Fruit fly (Drosophila melanogaster) whole organism, embryonic: ENCODE data around the gene CG15865.

ENCODE experiments used
- B-H2 ChIP-seq: fragments of 200-800 bp; sonication (Bioruptor generic); optimal IDR thresholded peaks from 2 replicates; lab custom pipeline; 2018; ENCODE audit warnings: missing biosample characterization, mild to moderate bottlenecking, missing genetic modification characterization
- Blimp-1 ChIP-seq: fragments of 200-800 bp; sonication (Bioruptor generic); optimal IDR thresholded peaks from 3 replicates; lab custom pipeline; 2018; ENCODE audit warnings: missing biosample characterization, missing genetic modification characterization, mild to moderate bottlenecking, moderate library complexity, missing genetic modification reagents
- CG10431 ChIP-seq: fragments of 200-800 bp; sonication (Bioruptor generic); optimal IDR thresholded peaks from 3 replicates; lab custom pipeline; 2018; ENCODE audit warnings: missing biosample characterization, mild to moderate bottlenecking, missing genetic modification characterization
- CG11504 ChIP-seq: fragments of 200-800 bp; sonication (Bioruptor generic); optimal IDR thresholded peaks from 3 replicates; lab custom pipeline; 2019; ENCODE audit warnings: missing biosample characterization, mild to moderate bottlenecking, missing genetic modification characterization, moderate library complexity
- CG12071 ChIP-seq: fragments of 200-800 bp; sonication (Bioruptor generic); optimal IDR thresholded peaks from 3 replicates; lab custom pipeline; 2018; ENCODE audit warnings: missing biosample characterization, mild to moderate bottlenecking, missing genetic modification characterization
- CG12219 ChIP-seq: fragments of 200-800 bp; sonication (Bioruptor generic); optimal IDR thresholded peaks from 3 replicates; lab custom pipeline; 2018; ENCODE audit warnings: missing biosample characterization, mild to moderate bottlenecking, missing genetic modification characterization
- CG15479 ChIP-seq: fragments of 200-800 bp; sonication (Bioruptor generic); optimal IDR thresholded peaks from 3 replicates; lab custom pipeline; 2019; ENCODE audit warnings: missing biosample characterization, mild to moderate bottlenecking, missing genetic modification characterization, moderate library complexity
- CG17361 ChIP-seq: fragments of 200-800 bp; sonication (Bioruptor generic); IDR thresholded peaks from 3 replicates; pipeline ENCODE4 v1.3.6; 2022; ENCODE audit warnings: missing biosample characterization, missing genetic modification characterization
- CG17385 ChIP-seq: fragments of 200-800 bp; sonication (Bioruptor generic); optimal IDR thresholded peaks from 3 replicates; lab custom pipeline; 2018; ENCODE audit warnings: missing biosample characterization, mild to moderate bottlenecking, missing genetic modification characterization
- CG18011 ChIP-seq: fragments of 200-800 bp; sonication (Bioruptor generic); optimal IDR thresholded peaks from 2 replicates; lab custom pipeline; 2017; ENCODE audit warnings: missing biosample characterization, missing genetic modification characterization, mild to moderate bottlenecking, moderate library complexity, missing genotype
- CG18262 ChIP-seq: fragments of 200-800 bp; optimal IDR thresholded peaks from 3 replicates; lab custom pipeline; 2019; ENCODE audit warnings: missing biosample characterization, mild to moderate bottlenecking, missing genetic modification characterization, moderate library complexity
- CG1832 ChIP-seq: fragments of 200-800 bp; sonication (Bioruptor generic); optimal IDR thresholded peaks from 2 replicates; lab custom pipeline; 2017; ENCODE audit warnings: missing biosample characterization, mild to moderate bottlenecking, missing genetic modification characterization, inconsistent platforms
- CG18599 ChIP-seq: fragments of 200-800 bp; sonication (Bioruptor generic); optimal IDR thresholded peaks from 3 replicates; lab custom pipeline; 2017; ENCODE audit warnings: missing biosample characterization, missing genetic modification characterization, mild to moderate bottlenecking, moderate library complexity, missing genetic modification reagents
- CG2120 ChIP-seq: fragments of 200-800 bp; sonication (Bioruptor generic); optimal IDR thresholded peaks from 3 replicates; lab custom pipeline; 2016; ENCODE audit warnings: missing biosample characterization, missing genetic modification characterization
- CG2678 ChIP-seq: fragments of 200-800 bp; sonication (Bioruptor generic); optimal IDR thresholded peaks from 3 replicates; lab custom pipeline; 2019; ENCODE audit warnings: missing biosample characterization, mild to moderate bottlenecking, missing genetic modification characterization, moderate library complexity
- CG33557 ChIP-seq: fragments of 200-800 bp; sonication (Bioruptor generic); optimal IDR thresholded peaks from 2 replicates; lab custom pipeline; 2019; ENCODE audit warnings: missing biosample characterization, mild to moderate bottlenecking, missing genetic modification characterization, moderate library complexity
- CG4360 ChIP-seq: fragments of 200-800 bp; sonication (Bioruptor generic); IDR thresholded peaks from 2 replicates; pipeline ENCODE4 v1.3.6; 2022; ENCODE audit warnings: missing biosample characterization, missing genetic modification characterization
- CG6791 ChIP-seq: fragments of 200-800 bp; sonication (Bioruptor generic); IDR thresholded peaks from 3 replicates; pipeline ENCODE4 v1.3.6; 2022; ENCODE audit warnings: missing biosample characterization, missing genetic modification characterization; ENCODE audit not compliant: partially characterized antibody
- CG6813 ChIP-seq: fragments of 200-800 bp; sonication (Bioruptor generic); optimal IDR thresholded peaks from 2 replicates; lab custom pipeline; 2017; ENCODE audit warnings: missing biosample characterization, missing genetic modification characterization, mild to moderate bottlenecking, moderate library complexity, missing genetic modification reagents
- CG7271 ChIP-seq: fragments of 200-800 bp; sonication (Bioruptor generic); optimal IDR thresholded peaks from 2 replicates; lab custom pipeline; 2018; ENCODE audit warnings: missing biosample characterization, mild to moderate bottlenecking, missing genetic modification characterization, moderate library complexity
- CG7987 ChIP-seq: fragments of 200-800 bp; sonication (Bioruptor generic); optimal IDR thresholded peaks from 2 replicates; lab custom pipeline; 2018; ENCODE audit warnings: missing biosample characterization, mild to moderate bottlenecking, missing genetic modification characterization, moderate library complexity
- CG8281 ChIP-seq: fragments of 200-800 bp; sonication (Bioruptor generic); optimal IDR thresholded peaks from 2 replicates; lab custom pipeline; 2018; ENCODE audit warnings: missing biosample characterization, mild to moderate bottlenecking, missing genetic modification characterization, moderate library complexity
- CG9932 ChIP-seq: fragments of 200-800 bp; sonication (Bioruptor generic); IDR thresholded peaks from 2 replicates; pipeline ENCODE4 v1.3.6; 2022; ENCODE audit warnings: missing biosample characterization, missing genetic modification characterization
- CrebB ChIP-seq: fragments of 200-800 bp; sonication (Bioruptor generic); optimal IDR thresholded peaks from 3 replicates; lab custom pipeline; 2018; ENCODE audit warnings: missing biosample characterization, mild to moderate bottlenecking, missing genetic modification characterization
- D19A ChIP-seq: fragments of 200-800 bp; optimal IDR thresholded peaks from 3 replicates; lab custom pipeline; 2019; ENCODE audit warnings: missing biosample characterization, mild to moderate bottlenecking, missing genetic modification characterization, moderate library complexity
- HLHmδ ChIP-seq: fragments of 200-800 bp; sonication (Bioruptor generic); optimal IDR thresholded peaks from 2 replicates; lab custom pipeline; 2018; ENCODE audit warnings: missing biosample characterization, mild to moderate bottlenecking, missing genetic modification characterization, moderate library complexity
- Hand ChIP-seq: fragments of 200-800 bp; sonication (Bioruptor generic); optimal IDR thresholded peaks from 2 replicates; lab custom pipeline; 2017; ENCODE audit warnings: mild to moderate bottlenecking, missing biosample characterization, missing genetic modification reagents, missing genetic modification characterization
- Hr51 ChIP-seq, 2 experiments: fragments of 200-800 bp; sonication (Bioruptor generic); optimal IDR thresholded peaks; 2 replicates in 1 of 2; 3 replicates in 1 of 2; lab custom pipeline; 2016 to 2018; ENCODE audit warnings: missing biosample characterization in 2 of 2, missing genetic modification characterization in 2 of 2, mild to moderate bottlenecking in 1 of 2, moderate library complexity in 1 of 2
- Lim3 ChIP-seq: fragments of 200-800 bp; sonication (Bioruptor generic); IDR thresholded peaks from 2 replicates; pipeline ENCODE4 v1.3.6; 2022; ENCODE audit warnings: missing biosample characterization, missing genetic modification characterization
- Nf-YC ChIP-seq: fragments of 200-800 bp; optimal IDR thresholded peaks from 3 replicates; lab custom pipeline; 2019; ENCODE audit warnings: missing biosample characterization, mild to moderate bottlenecking, missing genetic modification characterization, moderate library complexity
- Six4 ChIP-seq: fragments of 200-800 bp; sonication (Bioruptor generic); optimal IDR thresholded peaks from 2 replicates; lab custom pipeline; 2016; ENCODE audit warnings: missing biosample characterization, missing genetic modification characterization
- Stat92E ChIP-seq, 3 experiments: fragments of >200 bp in 2 of 3; fragments of 200-800 bp in 1 of 3; sonication (Bioruptor generic) in 1 of 3; optimal IDR thresholded peaks; 2 replicates each; lab custom pipeline; 2017 to 2019; ENCODE audit warnings: missing biosample characterization in 3 of 3, missing genetic modification characterization in 3 of 3, mild to moderate bottlenecking in 1 of 3, moderate library complexity in 1 of 3
- Xrp1 ChIP-seq: fragments of 200-800 bp; sonication (Bioruptor generic); IDR thresholded peaks from 2 replicates; pipeline ENCODE4 v1.3.6; 2022; ENCODE audit warnings: missing biosample characterization, missing genetic modification characterization
- amos ChIP-seq: fragments of 200-800 bp; sonication (Bioruptor generic); IDR thresholded peaks from 2 replicates; pipeline ENCODE4 v1.3.6; 2022; ENCODE audit warnings: missing biosample characterization, missing genetic modification characterization; ENCODE audit not compliant: partially characterized antibody
- ase ChIP-seq: fragments of 200-800 bp; sonication (Bioruptor generic); IDR thresholded peaks from 3 replicates; pipeline ENCODE4 v1.3.6; 2022; ENCODE audit warnings: missing biosample characterization, missing genetic modification characterization
- bab2 ChIP-seq: fragments of 200-800 bp; sonication (Bioruptor generic); optimal IDR thresholded peaks from 2 replicates; lab custom pipeline; 2016; ENCODE audit warnings: missing biosample characterization, missing genetic modification characterization
- bbx ChIP-seq: fragments of 200-800 bp; sonication (Bioruptor generic); IDR thresholded peaks from 2 replicates; pipeline ENCODE4 v1.3.6; 2022; ENCODE audit warnings: missing biosample characterization, missing genetic modification characterization; ENCODE audit not compliant: partially characterized antibody
- caup ChIP-seq: fragments of 200-800 bp; sonication (Bioruptor generic); optimal IDR thresholded peaks from 3 replicates; lab custom pipeline; 2017; ENCODE audit warnings: missing biosample characterization, mild to moderate bottlenecking, missing genetic modification characterization, moderate library complexity; ENCODE audit not compliant: severe bottlenecking
- gfzf ChIP-seq: fragments of 200-800 bp; sonication (Bioruptor generic); optimal IDR thresholded peaks from 2 replicates; lab custom pipeline; 2016; ENCODE audit warnings: missing biosample characterization, mild to moderate bottlenecking, missing genetic modification characterization, moderate library complexity
- kah ChIP-seq: fragments of 200-800 bp; sonication (Bioruptor generic); optimal IDR thresholded peaks from 2 replicates; lab custom pipeline; 2018; ENCODE audit warnings: missing biosample characterization, mild to moderate bottlenecking, missing genetic modification characterization
- maf-S ChIP-seq: fragments of 200-800 bp; sonication (Bioruptor generic); optimal IDR thresholded peaks from 2 replicates; lab custom pipeline; 2016; ENCODE audit warnings: missing biosample characterization, missing genetic modification characterization
- mirr ChIP-seq: fragments of 200-800 bp; sonication (Bioruptor generic); optimal IDR thresholded peaks from 3 replicates; lab custom pipeline; 2018; ENCODE audit warnings: missing biosample characterization, mild to moderate bottlenecking, missing genetic modification characterization
- nerfin-1 ChIP-seq: fragments of 200-800 bp; sonication (Bioruptor generic); optimal IDR thresholded peaks from 3 replicates; lab custom pipeline; 2019; ENCODE audit warnings: missing biosample characterization, mild to moderate bottlenecking, missing genetic modification characterization, moderate library complexity
- pros ChIP-seq: fragments of 200-800 bp; sonication (Bioruptor generic); optimal IDR thresholded peaks from 3 replicates; lab custom pipeline; 2019; ENCODE audit warnings: missing biosample characterization, mild to moderate bottlenecking, missing genetic modification characterization, moderate library complexity
- row ChIP-seq: fragments of 200-800 bp; sonication (Bioruptor generic); IDR thresholded peaks from 3 replicates; pipeline ENCODE4 v1.3.6; 2022; ENCODE audit warnings: missing biosample characterization, missing genetic modification characterization
- sd ChIP-seq: fragments of 200-800 bp; sonication (Bioruptor generic); optimal IDR thresholded peaks from 3 replicates; lab custom pipeline; 2018; ENCODE audit warnings: missing biosample characterization, mild to moderate bottlenecking, missing genetic modification characterization, moderate library complexity
- vfl ChIP-seq: fragments of 200-800 bp; sonication (Bioruptor generic); optimal IDR thresholded peaks from 2 replicates; lab custom pipeline; 2016; ENCODE audit warnings: missing biosample characterization, missing genetic modification characterization
- yki ChIP-seq: fragments of >200 bp; optimal IDR thresholded peaks from 3 replicates; lab custom pipeline; 2018

Gene CG15865

dm6 chrX:16655724-16656235, 8.5 kb downstream of the CG15865 start (continued):
- TF ChIP-seq amos (GFP tag; lab: Robert Waterston, UW) (peak; percentile 22; the same call in 1 of the 2 replicates), maf-S (GFP tag; lab: Kevin White, UChicago) (no peak), CG1832 (GFP tag; lab: Kevin White, UChicago) (no peak), bab2 (GFP tag; lab: Kevin White, UChicago) (peak; percentile 2), kah (GFP tag; lab: Kevin White, UChicago) (peak; percentile 63), CG17385 (GFP tag; lab: Kevin White, UChicago) (peak; percentile 96), bbx (GFP tag; lab: Robert Waterston, UW) (no peak), CG7271 (no peak), sd (tag; lab: Kevin White, UChicago) (peak; percentile 59), CG8281 (peak; percentile 4), gfzf (no peak), CrebB (tag; lab: Kevin White, UChicago) (peak; percentile 49), CG12071 (GFP tag; lab: Kevin White, UChicago) (peak; percentile 41), CG12219 (peak; percentile 41), caup (GFP tag; lab: Kevin White, UChicago) (peak; percentile 64), Hand (GFP tag; lab: Kevin White, UChicago) (peak; percentile 7), CG17361 (GFP tag; lab: Robert Waterston, UW) (no peak), CG18262 (tag; lab: Kevin White, UChicago) (peak; percentile 11), vfl (GFP tag; lab: Kevin White, UChicago) (no peak), Lim3 (no peak), yki (lab: Kevin White, UChicago) (no peak), Hr51 (GFP tag; optimal IDR thresholded peaks at IDR 0.05; lab: Kevin White, UChicago) (peak in 1 of 2 experiments; percentile 7), Stat92E (GFP tag; optimal IDR thresholded peaks at IDR 0.05; lab: Kevin White, UChicago) (peak in 1 of 3 experiments; percentile 11), ase (GFP tag; lab: Robert Waterston, UW) (no peak), CG15479 (GFP tag; lab: Kevin White, UChicago) (peak; percentile 5), nerfin-1 (tag; lab: Kevin White, UChicago) (peak; percentile 5), Six4 (GFP tag; lab: Kevin White, UChicago) (peak; percentile 48), Blimp-1 (GFP tag; lab: Kevin White, UChicago) (peak; percentile 11), pros (GFP tag; lab: Kevin White, UChicago) (peak; percentile 52), row (GFP tag; lab: Robert Waterston, UW) (0 out of 3 replicates have a peak, but pooled peaks have one; percentile 19), CG11504 (tag; lab: Kevin White, UChicago) (peak; percentile 99), CG2120 (GFP tag; lab: Kevin White, UChicago) (peak; percentile 23), CG7987 (GFP tag; lab: Kevin White, UChicago) (peak; percentile 59), HLHmδ (GFP tag; lab: Kevin White, UChicago) (peak; percentile 17), CG33557 (peak; percentile 51), CG4360 (GFP tag; lab: Robert Waterston, UW) (no peak), CG6791 (GFP tag; lab: Robert Waterston, UW) (no peak), D19A (tag; lab: Kevin White, UChicago) (peak; percentile 42), Nf-YC (tag; lab: Kevin White, UChicago) (peak; percentile 73), CG10431 (GFP tag; lab: Kevin White, UChicago) (no peak), CG18011 (no peak), CG6813 (peak; percentile 24), mirr (GFP tag; lab: Kevin White, UChicago) (peak; percentile 86), CG2678 (tag; lab: Kevin White, UChicago) (peak; percentile 39), Xrp1 (GFP tag; lab: Robert Waterston, UW) (0 out of 2 replicates have a peak, but pooled peaks have one; percentile 22), CG18599 (GFP tag; lab: Kevin White, UChicago) (peak; percentile 40), B-H2 (peak; percentile 28), CG9932 (GFP tag; lab: Robert Waterston, UW) (no peak)
